Worm (Caenorhabditis elegans) whole organism, L4/young adult: ENCODE results near the gene C24A3.2.

ENCODE experiments used
- W03F9.2 ChIP-seq: fragments of 150-350 bp; optimal IDR thresholded peaks from 2 replicates; lab custom pipeline; 2014; ENCODE audit warnings: missing biosample characterization, missing genetic modification characterization
- dao-5 ChIP-seq: sonication (generic microtip); optimal IDR thresholded peaks from 2 replicates; lab custom pipeline; 2016; ENCODE audit warnings: missing genotype, missing genetic modification characterization, moderate library complexity, missing compliant biosample characterization
- him-1 ChIP-seq: sonication (generic microtip); optimal IDR thresholded peaks from 2 replicates; lab custom pipeline; 2016; ENCODE audit warnings: missing genotype, missing genetic modification reagents, missing genetic modification characterization, missing compliant biosample characterization

C24A3.2 gene

ce11 chrX:8991856-8992456, 5.3 kb upstream of the C24A3.2 start, which contains the start of gene C24A3.4:
Gene C24A3.4, plus strand, starts transcription at chrX:8992406.
- no peak for TF ChIP-seq dao-5 (tag; lab: Kevin White, UChicago)
- no peak for TF ChIP-seq W03F9.2 (tag; lab: Kevin White, UChicago)
- no peak for TF ChIP-seq him-1 (tag; lab: Kevin White, UChicago)

ce11 chrX:8995527-8995946, 1.8 kb upstream of the C24A3.2 start:
- TF ChIP-seq dao-5 (tag; lab: Kevin White, UChicago) (no peak), him-1 (tag; lab: Kevin White, UChicago) (peak; percentile 50), W03F9.2 (tag; lab: Kevin White, UChicago) (no peak)

ce11 chrX:8996496-8997116, 694 bp upstream of the C24A3.2 start:
- no peak for TF ChIP-seq W03F9.2 (tag; lab: Kevin White, UChicago)
- no peak for TF ChIP-seq dao-5 (tag; lab: Kevin White, UChicago)
- TF ChIP-seq him-1 (tag; lab: Kevin White, UChicago), result no peak

DNA sequence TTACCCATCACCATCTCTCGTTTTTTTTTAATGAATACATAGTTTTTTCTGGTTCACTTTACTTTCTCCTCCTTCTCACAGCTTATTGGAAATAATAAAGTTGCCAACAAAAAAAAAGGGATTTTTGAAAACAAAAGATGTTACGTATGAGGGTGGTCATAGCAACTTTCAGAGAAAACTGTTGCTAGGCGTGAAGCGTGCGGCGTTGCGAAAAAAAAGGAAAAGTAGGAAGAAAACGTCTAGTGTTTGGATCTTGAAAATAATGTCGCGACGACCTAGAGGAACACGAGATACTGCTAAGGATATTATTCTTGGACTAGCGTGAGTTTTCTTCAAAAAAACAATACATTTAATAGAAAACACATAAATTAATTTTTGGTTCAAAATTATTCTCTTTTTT, 1.5 kb downstream of the C24A3.2 start, which contains the start of gene C24A3.1:
TSS of gene C24A3.1 (plus strand) at position 263 of the 400 bp plus-strand sequence.
- no peak for TF ChIP-seq dao-5 (tag; lab: Kevin White, UChicago)
- TF ChIP-seq him-1 (tag; lab: Kevin White, UChicago), result no peak
- TF ChIP-seq W03F9.2 (tag; lab: Kevin White, UChicago), result no peak

DNA sequence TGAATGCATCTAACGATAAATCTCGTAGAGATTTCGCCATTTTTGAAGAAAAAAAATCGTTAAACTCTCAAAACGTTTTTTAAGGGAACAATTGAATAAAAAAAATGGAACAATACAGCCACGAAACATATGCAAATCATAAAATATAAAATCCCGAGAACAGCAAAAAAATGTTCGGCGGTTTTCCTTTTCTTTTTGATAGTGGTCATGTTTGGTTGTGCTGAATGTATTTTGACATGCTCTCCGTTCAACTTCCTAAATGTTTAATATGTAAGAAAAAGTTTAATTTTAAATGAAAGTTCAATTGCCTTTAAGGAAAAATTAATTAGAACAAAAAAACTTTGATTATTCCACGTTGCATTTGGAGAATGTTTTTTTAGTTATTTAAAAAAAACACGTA, 13.1 kb downstream of the C24A3.2 start, which contains the start of gene C24A3.9:
TSS of gene C24A3.9 (minus strand) at position 101 of the 400 bp plus-strand sequence.
- TF ChIP-seq W03F9.2 (tag; lab: Kevin White, UChicago) (no peak), dao-5 (tag; lab: Kevin White, UChicago) (no peak), him-1 (tag; lab: Kevin White, UChicago) (no peak)

DNA sequence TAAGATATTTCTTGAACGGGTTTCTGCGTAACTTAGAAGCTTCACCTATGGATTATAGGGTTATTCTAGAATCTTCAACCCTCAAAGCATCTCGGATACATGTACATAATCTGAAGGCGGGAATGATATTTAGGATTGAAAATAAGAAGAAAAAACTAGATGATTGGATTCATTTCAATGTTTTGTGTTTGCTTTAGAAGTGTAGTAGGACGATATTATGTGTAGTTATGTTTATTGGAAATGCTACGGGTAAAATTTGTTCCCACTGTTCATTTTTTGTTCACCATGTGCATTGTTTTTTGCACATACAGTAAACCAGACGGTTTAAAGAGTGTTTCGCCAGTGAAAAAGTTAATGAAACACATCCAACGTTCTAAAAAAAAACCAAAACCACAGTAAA, 14.2 kb downstream of the C24A3.2 start:
- TF ChIP-seq dao-5 (tag; lab: Kevin White, UChicago) (no peak), W03F9.2 (tag; lab: Kevin White, UChicago) (no peak), him-1 (tag; lab: Kevin White, UChicago) (no peak)

DNA sequence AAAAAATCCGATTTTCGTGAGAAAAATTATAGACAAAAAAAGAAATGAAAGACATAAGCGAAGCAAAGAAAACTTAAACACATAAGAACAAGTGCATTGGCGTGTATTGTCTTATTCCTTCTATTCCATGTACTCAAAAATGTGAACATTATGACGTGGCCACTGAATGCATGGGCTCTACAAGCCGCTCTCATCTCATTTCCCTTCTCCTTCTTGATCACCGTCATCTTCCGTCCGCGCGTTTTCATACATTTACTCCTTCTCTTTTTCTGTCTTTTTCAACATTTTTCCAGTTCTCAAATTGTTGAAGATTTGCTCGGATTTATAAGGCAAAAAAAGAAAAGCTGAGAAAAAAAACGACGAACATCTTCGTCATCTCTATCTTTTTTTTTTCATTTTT, 17.2 kb downstream of the C24A3.2 start:
- TF ChIP-seq dao-5 (tag; lab: Kevin White, UChicago) (no peak), W03F9.2 (tag; lab: Kevin White, UChicago) (no peak), him-1 (tag; lab: Kevin White, UChicago) (no peak)

- no peak for TF ChIP-seq W03F9.2 (tag; lab: Kevin White, UChicago)
- no peak for TF ChIP-seq him-1 (tag; lab: Kevin White, UChicago)
- TF ChIP-seq dao-5 (tag; lab: Kevin White, UChicago), result no peak
These were observed 18.1 kb downstream of the C24A3.2 start, which contains the start of gene T25B6.4 for ce11 chrX:9015420-9015819. Gene T25B6.4, plus strand, starts transcription at chrX:9015720.

DNA sequence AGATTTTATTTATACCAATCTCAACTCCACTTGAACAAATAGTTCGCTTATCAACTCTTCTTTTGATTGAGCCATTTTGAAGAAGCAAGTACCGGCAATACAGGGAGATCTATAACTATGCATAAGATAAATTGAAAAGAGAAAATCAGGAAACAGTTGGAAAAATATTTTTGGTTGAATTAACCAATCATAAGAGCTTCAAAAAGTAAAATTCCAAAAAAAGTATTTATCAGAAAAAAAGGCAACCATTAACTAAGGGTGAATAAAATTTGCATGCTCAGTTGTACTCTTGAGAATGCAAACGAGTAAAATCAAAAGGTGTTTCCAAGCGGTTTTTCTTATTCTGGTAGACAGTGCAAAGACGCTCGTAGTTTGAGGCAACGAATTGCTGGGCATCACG, 24.3 kb downstream of the C24A3.2 start, which contains the start of gene T25B6.5:
TSS of gene T25B6.5 (minus strand) at position 101 of the 400 bp plus-strand sequence.
- TF ChIP-seq W03F9.2 (tag; lab: Kevin White, UChicago), result no peak
- TF ChIP-seq dao-5 (tag; lab: Kevin White, UChicago), result no peak
- TF ChIP-seq him-1 (tag; lab: Kevin White, UChicago), result no peak

DNA sequence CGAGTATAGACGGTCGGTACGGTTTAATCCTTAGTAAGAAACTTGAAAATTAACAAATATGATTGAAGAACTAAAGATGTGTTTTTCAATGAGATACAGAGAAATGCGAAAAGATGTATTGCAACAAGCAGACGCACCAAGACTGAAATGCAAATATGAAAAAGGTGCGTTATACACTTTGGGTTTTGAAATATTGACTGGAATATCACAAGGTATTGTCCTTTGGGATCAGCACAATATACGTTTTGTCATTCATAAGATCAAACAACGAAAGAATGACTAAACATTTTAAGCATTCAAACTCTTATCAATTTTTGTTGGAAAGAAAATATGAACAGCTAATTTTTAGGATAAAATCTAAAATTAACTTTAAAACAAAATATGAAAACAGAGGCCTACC, 25.5 kb downstream of the C24A3.2 start, which contains the start of gene T25B6.6:
TSS of gene T25B6.6 (minus strand) at position 101 of the 400 bp plus-strand sequence.
- no peak for TF ChIP-seq him-1 (tag; lab: Kevin White, UChicago)
- no peak for TF ChIP-seq dao-5 (tag; lab: Kevin White, UChicago)
- TF ChIP-seq W03F9.2 (tag; lab: Kevin White, UChicago), result no peak

- no peak for TF ChIP-seq W03F9.2 (tag; lab: Kevin White, UChicago)
- no peak for TF ChIP-seq him-1 (tag; lab: Kevin White, UChicago)
- no peak for TF ChIP-seq dao-5 (tag; lab: Kevin White, UChicago)
These were observed 26.5 kb downstream of the C24A3.2 start for ce11 chrX:9023816-9024215.

DNA sequence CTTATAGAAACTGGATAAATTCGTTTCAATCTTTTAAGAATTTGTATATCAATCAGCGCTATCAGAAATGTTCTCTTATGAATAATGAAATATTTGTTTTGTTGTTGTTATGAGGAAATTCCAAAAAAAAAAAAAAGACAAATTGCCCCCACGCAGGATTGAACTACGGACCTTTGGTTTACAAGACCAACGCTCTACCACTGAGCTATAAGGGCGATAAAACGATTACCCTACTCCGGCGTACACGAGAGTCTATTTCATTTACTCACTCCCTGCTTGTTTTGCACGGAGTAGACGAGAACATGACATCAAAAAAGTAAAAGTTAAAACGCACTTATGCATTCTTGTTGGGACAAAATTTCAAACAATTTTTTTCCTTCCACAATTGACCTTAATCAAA, 27.0 kb downstream of the C24A3.2 start:
- no peak for TF ChIP-seq W03F9.2 (tag; lab: Kevin White, UChicago)
- TF ChIP-seq him-1 (tag; lab: Kevin White, UChicago), result peak; percentile 38
- peak; percentile 80 for TF ChIP-seq dao-5 (tag; lab: Kevin White, UChicago)

DNA sequence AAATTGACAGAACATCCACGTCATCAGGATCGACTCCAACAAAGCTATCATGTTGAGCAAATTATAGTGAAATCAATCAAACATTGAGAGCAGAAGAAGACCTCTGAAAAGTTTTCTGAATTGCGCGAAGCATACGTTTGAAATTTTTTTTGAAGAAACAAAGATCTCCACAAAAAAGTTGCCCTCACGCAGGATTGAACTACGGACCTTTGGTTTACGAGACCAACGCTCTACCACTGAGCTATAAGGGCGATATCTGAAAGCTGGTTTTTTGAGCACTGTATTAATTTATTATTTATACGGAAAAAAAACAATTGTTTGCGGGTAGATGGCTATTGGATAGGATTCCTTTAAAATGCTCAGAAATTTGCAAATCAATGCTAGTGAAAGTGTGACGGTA, 28.2 kb downstream of the C24A3.2 start:
- no peak for TF ChIP-seq him-1 (tag; lab: Kevin White, UChicago)
- no peak for TF ChIP-seq dao-5 (tag; lab: Kevin White, UChicago)
- TF ChIP-seq W03F9.2 (tag; lab: Kevin White, UChicago), result no peak
